Worm (Caenorhabditis elegans) whole organism, young adult: ENCODE measurements around the gene lpr-5.

Source experiments
- B0336.3 ChIP-seq: fragments of 200-800 bp; sonication (Bioruptor generic); IDR thresholded peaks from 2 replicates; pipeline ENCODE4 v1.3.6; 2022; ENCODE audit warnings: missing genetic modification characterization, missing compliant biosample characterization
- C17E4.6 ChIP-seq: fragments of 200-800 bp; sonication (Bioruptor generic); IDR thresholded peaks from 2 replicates; pipeline ENCODE4 v1.3.6; 2022; ENCODE audit warnings: missing genetic modification reagents, missing genetic modification characterization, missing compliant biosample characterization
- D2030.7 ChIP-seq: fragments of 200-800 bp; sonication (Bioruptor generic); IDR thresholded peaks from 2 replicates; pipeline ENCODE4 v1.3.6; 2022; ENCODE audit warnings: missing genetic modification reagents, missing genetic modification characterization, missing compliant biosample characterization
- F23B12.7 ChIP-seq: sonication (generic microtip); optimal IDR thresholded peaks from 2 replicates; lab custom pipeline; 2017; ENCODE audit warnings: missing genetic modification characterization, mild to moderate bottlenecking, missing compliant biosample characterization, antibody characterized with exemption, moderate library complexity; ENCODE audit not compliant: insufficient read depth
- F49E8.2 ChIP-seq: sonication (generic microtip); optimal IDR thresholded peaks from 3 replicates; lab custom pipeline; 2017; ENCODE audit warnings: missing genetic modification characterization, mild to moderate bottlenecking, missing compliant biosample characterization, antibody characterized with exemption, moderate library complexity; ENCODE audit not compliant: insufficient read depth
- F57A8.1 ChIP-seq: fragments of 200-800 bp; sonication (Bioruptor generic); optimal IDR thresholded peaks from 2 replicates; lab custom pipeline; 2018; ENCODE audit warnings: mild to moderate bottlenecking, missing genetic modification characterization, moderate library complexity, missing compliant biosample characterization
- F57C9.4 ChIP-seq: sonication (generic microtip); optimal IDR thresholded peaks from 2 replicates; lab custom pipeline; 2017; ENCODE audit warnings: mild to moderate bottlenecking, missing genetic modification characterization, missing compliant biosample characterization
- K11D2.4 ChIP-seq: fragments of 200-800 bp; sonication (Bioruptor generic); IDR thresholded peaks from 2 replicates; pipeline ENCODE4 v1.3.6; 2022; ENCODE audit warnings: missing genetic modification reagents, missing genetic modification characterization, missing compliant biosample characterization
- T07F8.4 ChIP-seq: sonication (generic microtip); optimal IDR thresholded peaks from 2 replicates; lab custom pipeline; 2016; ENCODE audit warnings: mild to moderate bottlenecking, missing genetic modification characterization, moderate library complexity, missing compliant biosample characterization
- T26A5.8 ChIP-seq: sonication (generic microtip); optimal IDR thresholded peaks from 2 replicates; lab custom pipeline; 2016; ENCODE audit warnings: missing genetic modification characterization, missing compliant biosample characterization
- Y53F4B.3 ChIP-seq: fragments of 200-800 bp; sonication (Bioruptor generic); IDR thresholded peaks from 2 replicates; pipeline ENCODE4 v1.3.6; 2022; ENCODE audit warnings: missing genetic modification reagents, missing genetic modification characterization, missing compliant biosample characterization
- Y56A3A.18 ChIP-seq: fragments of 200-800 bp; sonication (Bioruptor generic); IDR thresholded peaks from 2 replicates; pipeline ENCODE4 v1.3.6; 2022; ENCODE audit warnings: missing genetic modification reagents, missing genetic modification characterization, missing compliant biosample characterization
- Y67H2A.10 ChIP-seq: fragments of 200-800 bp; sonication (Bioruptor generic); conservative IDR thresholded peaks from 2 replicates; pipeline ENCODE4 v1.3.6; 2022; ENCODE audit warnings: missing genetic modification reagents, missing genetic modification characterization, missing compliant biosample characterization
- Y79H2A.3 ChIP-seq: fragments of 200-800 bp; sonication (Bioruptor generic); conservative IDR thresholded peaks from 2 replicates; pipeline ENCODE4 v1.3.6; 2022; ENCODE audit warnings: missing genetic modification reagents, missing genetic modification characterization, missing compliant biosample characterization
- ZK185.1 ChIP-seq: sonication (generic microtip); optimal IDR thresholded peaks from 2 replicates; lab custom pipeline; 2016; ENCODE audit warnings: mild to moderate bottlenecking, missing genetic modification characterization, missing compliant biosample characterization; ENCODE audit not compliant: poor library complexity, severe bottlenecking
- ama-1 ChIP-seq, 3 experiments: fragments of 150-350 bp in 1 of 3; sonication (generic microtip) in 2 of 3; optimal IDR thresholded peaks; 2 replicates each; lab custom pipeline; 2014 to 2018; ENCODE audit warnings: missing biosample characterization in 2 of 3, missing genetic modification characterization in 2 of 3, missing genetic modification reagents in 2 of 3
- ccch-3 ChIP-seq: fragments of 200-800 bp; sonication (Bioruptor generic); optimal IDR thresholded peaks from 2 replicates; lab custom pipeline; 2018; ENCODE audit warnings: mild to moderate bottlenecking, missing genetic modification characterization, missing compliant biosample characterization
- ceh-40 ChIP-seq: fragments of 200-800 bp; sonication (Bioruptor generic); IDR thresholded peaks from 2 replicates; pipeline ENCODE4 v1.3.6; 2022; ENCODE audit warnings: missing genetic modification characterization, missing compliant biosample characterization
- ceh-79 ChIP-seq: sonication (generic microtip); optimal IDR thresholded peaks from 2 replicates; lab custom pipeline; 2017; ENCODE audit warnings: mild to moderate bottlenecking, missing genetic modification characterization, missing compliant biosample characterization
- ceh-91 ChIP-seq: fragments of 200-800 bp; sonication (Bioruptor generic); IDR thresholded peaks from 2 replicates; pipeline ENCODE4 v1.3.6; 2022; ENCODE audit warnings: missing genetic modification reagents, missing genetic modification characterization, missing compliant biosample characterization
- efl-1 ChIP-seq: fragments of 150-350 bp; optimal IDR thresholded peaks from 2 replicates; lab custom pipeline; 2014; ENCODE audit warnings: missing biosample characterization, missing genetic modification reagents, missing genetic modification characterization
- egl-44 ChIP-seq: fragments of 200-800 bp; sonication (Bioruptor generic); IDR thresholded peaks from 2 replicates; pipeline ENCODE4 v1.3.6; 2022; ENCODE audit warnings: missing genetic modification reagents, missing genetic modification characterization, missing compliant biosample characterization
- fkh-3 ChIP-seq: sonication (generic microtip); optimal IDR thresholded peaks from 2 replicates; lab custom pipeline; 2016; ENCODE audit warnings: mild to moderate bottlenecking, missing genetic modification characterization, missing compliant biosample characterization
- lin-26 ChIP-seq: fragments of 200-800 bp; sonication (Bioruptor generic); IDR thresholded peaks from 2 replicates; pipeline ENCODE4 v1.3.6; 2022; ENCODE audit warnings: missing genetic modification reagents, missing genetic modification characterization, missing compliant biosample characterization
- lin-54 ChIP-seq: fragments of 200-800 bp; sonication (Bioruptor generic); optimal IDR thresholded peaks from 2 replicates; lab custom pipeline; 2018; ENCODE audit warnings: mild to moderate bottlenecking, missing genetic modification characterization, missing compliant biosample characterization
- lir-1 ChIP-seq: fragments of 200-800 bp; sonication (Bioruptor generic); conservative IDR thresholded peaks from 2 replicates; pipeline ENCODE4 v1.3.6; 2022; ENCODE audit warnings: missing genetic modification reagents, missing genetic modification characterization, missing compliant biosample characterization
- madf-10 ChIP-seq: sonication (generic microtip); optimal IDR thresholded peaks from 2 replicates; lab custom pipeline; 2016; ENCODE audit warnings: mild to moderate bottlenecking, missing genetic modification characterization, missing compliant biosample characterization
- madf-3 ChIP-seq: fragments of 200-800 bp; sonication (Bioruptor generic); IDR thresholded peaks from 2 replicates; pipeline ENCODE4 v1.3.6; 2022; ENCODE audit warnings: missing genetic modification reagents, missing genetic modification characterization, missing compliant biosample characterization
- mel-28 ChIP-seq: sonication (generic microtip); optimal IDR thresholded peaks from 2 replicates; lab custom pipeline; 2016; ENCODE audit warnings: borderline replicate concordance, mild to moderate bottlenecking, missing genetic modification characterization, missing compliant biosample characterization
- nfya-1 ChIP-seq: sonication (generic microtip); optimal IDR thresholded peaks from 2 replicates; lab custom pipeline; 2017; ENCODE audit warnings: antibody characterized with exemption, missing compliant biosample characterization, missing genetic modification characterization, borderline replicate concordance; ENCODE audit not compliant: insufficient read depth
- nhr-179 ChIP-seq: sonication (generic microtip); optimal IDR thresholded peaks from 2 replicates; lab custom pipeline; 2016; ENCODE audit warnings: mild to moderate bottlenecking, missing genetic modification characterization, missing compliant biosample characterization
- nhr-80 ChIP-seq: sonication (generic microtip); optimal IDR thresholded peaks from 2 replicates; lab custom pipeline; 2016; ENCODE audit warnings: missing genetic modification characterization, missing compliant biosample characterization
- nhr-90 ChIP-seq: sonication (generic microtip); optimal IDR thresholded peaks from 2 replicates; lab custom pipeline; 2016; ENCODE audit warnings: missing genotype, mild to moderate bottlenecking, missing genetic modification characterization, missing compliant biosample characterization
- rec-8 ChIP-seq, 2 experiments: sonication (generic microtip); optimal IDR thresholded peaks; 2 replicates each; lab custom pipeline; 2016; ENCODE audit warnings: mild to moderate bottlenecking in 2 of 2, missing genetic modification characterization in 2 of 2, missing genetic modification reagents in 2 of 2, missing genotype in 2 of 2, missing biosample characterization in 1 of 2, missing compliant biosample characterization in 1 of 2, moderate library complexity in 1 of 2
- sea-2 ChIP-seq: fragments of 200-800 bp; sonication (Bioruptor generic); IDR thresholded peaks from 2 replicates; pipeline ENCODE4 v1.3.6; 2022; ENCODE audit warnings: missing genetic modification characterization, missing compliant biosample characterization
- snpc-4 ChIP-seq, 5 experiments: fragments of 150-350 bp in 1 of 5; sonication (generic microtip) in 4 of 5; optimal IDR thresholded peaks; 2 replicates each; lab custom pipeline; 2014 to 2018; ENCODE audit warnings: missing genetic modification characterization in 5 of 5, missing biosample characterization in 3 of 5, antibody characterized with exemption in 2 of 5, mild to moderate bottlenecking in 2 of 5, missing compliant biosample characterization in 2 of 5, missing genotype in 2 of 5, moderate library complexity in 2 of 5, missing genetic modification reagents in 1 of 5
- somi-1 ChIP-seq: fragments of 200-800 bp; sonication (Bioruptor generic); optimal IDR thresholded peaks from 2 replicates; lab custom pipeline; 2018; ENCODE audit warnings: mild to moderate bottlenecking, missing genetic modification characterization, missing compliant biosample characterization
- sptf-2 ChIP-seq: fragments of 200-800 bp; sonication (Bioruptor generic); optimal IDR thresholded peaks from 2 replicates; lab custom pipeline; 2018; ENCODE audit warnings: mild to moderate bottlenecking, missing genetic modification characterization, missing compliant biosample characterization
- unc-130 ChIP-seq: sonication (generic microtip); optimal IDR thresholded peaks from 2 replicates; lab custom pipeline; 2016; ENCODE audit warnings: missing genetic modification reagents, missing genetic modification characterization, missing compliant biosample characterization
- xnd-1 ChIP-seq: sonication (generic microtip); optimal IDR thresholded peaks from 2 replicates; lab custom pipeline; 2016; ENCODE audit warnings: missing genotype, missing genetic modification reagents, missing genetic modification characterization, missing compliant biosample characterization
- ztf-18 ChIP-seq: sonication (generic microtip); optimal IDR thresholded peaks from 2 replicates; lab custom pipeline; 2016; ENCODE audit warnings: missing genotype, mild to moderate bottlenecking, missing genetic modification characterization, missing compliant biosample characterization
- ztf-26 ChIP-seq: sonication (generic microtip); optimal IDR thresholded peaks from 2 replicates; lab custom pipeline; 2017; ENCODE audit warnings: missing genetic modification characterization, missing compliant biosample characterization
- ztf-28 ChIP-seq: fragments of 200-800 bp; sonication (Bioruptor generic); IDR thresholded peaks from 2 replicates; pipeline ENCODE4 v1.3.6; 2022; ENCODE audit warnings: missing genetic modification reagents, missing genetic modification characterization, missing compliant biosample characterization
- ztf-3 ChIP-seq: fragments of 200-800 bp; sonication (Bioruptor generic); optimal IDR thresholded peaks from 2 replicates; lab custom pipeline; 2018; ENCODE audit warnings: mild to moderate bottlenecking, missing genetic modification characterization, missing compliant biosample characterization
- ztf-6 ChIP-seq: fragments of 200-800 bp; sonication (Bioruptor generic); IDR thresholded peaks from 2 replicates; pipeline ENCODE4 v1.3.6; 2022; ENCODE audit warnings: missing genetic modification reagents, missing genetic modification characterization, missing compliant biosample characterization

The lpr-5 gene

ce11 chrX:11093985-11094593 is 32.2 kb downstream of the lpr-5 start (continued):
- TF ChIP-seq B0336.3 (GFP tag; lab: Robert Waterston, UW) (peak; percentile 100), ceh-91 (GFP tag; lab: Robert Waterston, UW) (peak; percentile 28; the same call in 1 of the 2 replicates), lin-54 (GFP tag; lab: Kevin White, UChicago) (peak; percentile 94), K11D2.4 (GFP tag; lab: Robert Waterston, UW) (peak; percentile 100), Y56A3A.18 (peak; percentile 100), unc-130 (peak; percentile 45), sea-2 (GFP tag; lab: Robert Waterston, UW) (peak; percentile 95), F57A8.1 (GFP tag; lab: Kevin White, UChicago) (peak; percentile 96), nhr-90 (tag; lab: Kevin White, UChicago) (peak; percentile 95), xnd-1 (tag; lab: Kevin White, UChicago) (no peak), ceh-40 (GFP tag; lab: Robert Waterston, UW) (peak; percentile 91), ccch-3 (peak; percentile 96), madf-3 (GFP tag; lab: Robert Waterston, UW) (peak; percentile 86; the same call in 1 of the 2 replicates), ama-1 (optimal IDR thresholded peaks at IDR 0.05; lab: Kevin White, UChicago) (no peak), ama-1 (GFP tag; optimal IDR thresholded peaks at IDR 0.05; lab: Kevin White, UChicago) (peak in 1 of 2 experiments; percentile 93), ztf-26 (tag; lab: Kevin White, UChicago) (peak; percentile 100), rec-8 (tag; optimal IDR thresholded peaks at IDR 0.05; lab: Kevin White, UChicago) (peak; percentile 57 to 74), ztf-3 (GFP tag; lab: Kevin White, UChicago) (peak; percentile 98), mel-28 (tag; lab: Kevin White, UChicago) (peak; percentile 51), somi-1 (GFP tag; lab: Kevin White, UChicago) (peak; percentile 99), nfya-1 (tag; lab: Kevin White, UChicago) (no peak), C17E4.6 (GFP tag; lab: Robert Waterston, UW) (peak; percentile 91), ceh-79 (tag; lab: Kevin White, UChicago) (peak; percentile 89), D2030.7 (GFP tag; lab: Robert Waterston, UW) (no peak), lin-26 (GFP tag; lab: Robert Waterston, UW) (peak; percentile 89), F57C9.4 (peak; percentile 89), F49E8.2 (tag; lab: Kevin White, UChicago) (no peak), efl-1 (GFP tag; lab: Kevin White, UChicago) (no peak), sptf-2 (GFP tag; lab: Kevin White, UChicago) (peak; percentile 81), lir-1 (peak; percentile 96), Y79H2A.3 (no peak), T26A5.8 (tag; lab: Kevin White, UChicago) (peak; percentile 72), T07F8.4 (tag; lab: Kevin White, UChicago) (peak; percentile 94), nhr-179 (tag; lab: Kevin White, UChicago) (peak; percentile 86), ztf-28 (GFP tag; lab: Robert Waterston, UW) (peak; percentile 59; the same call in 1 of the 2 replicates), F23B12.7 (tag; lab: Kevin White, UChicago) (peak; percentile 98), egl-44 (GFP tag; lab: Robert Waterston, UW) (peak; percentile 96), snpc-4 (GFP tag; optimal IDR thresholded peaks at IDR 0.05; lab: Kevin White, UChicago) (peak; percentile 36), snpc-4 (tag; optimal IDR thresholded peaks at IDR 0.05; lab: Kevin White, UChicago) (peak; percentile 72 to 91 (median 86)), madf-10 (tag; lab: Kevin White, UChicago) (peak; percentile 97), ztf-18 (tag; lab: Kevin White, UChicago) (peak; percentile 80), nhr-80 (peak; percentile 98), ZK185.1 (tag; lab: Kevin White, UChicago) (peak; percentile 99), fkh-3 (peak; percentile 69), Y53F4B.3 (no peak), ztf-6 (GFP tag; lab: Robert Waterston, UW) (peak; percentile 92), Y67H2A.10 (GFP tag; lab: Robert Waterston, UW) (0 out of 2 replicates have a peak, but pooled peaks have one; percentile 20)
